Worm (Caenorhabditis elegans): ENCODE measurements around the gene htz-1.

DNA sequence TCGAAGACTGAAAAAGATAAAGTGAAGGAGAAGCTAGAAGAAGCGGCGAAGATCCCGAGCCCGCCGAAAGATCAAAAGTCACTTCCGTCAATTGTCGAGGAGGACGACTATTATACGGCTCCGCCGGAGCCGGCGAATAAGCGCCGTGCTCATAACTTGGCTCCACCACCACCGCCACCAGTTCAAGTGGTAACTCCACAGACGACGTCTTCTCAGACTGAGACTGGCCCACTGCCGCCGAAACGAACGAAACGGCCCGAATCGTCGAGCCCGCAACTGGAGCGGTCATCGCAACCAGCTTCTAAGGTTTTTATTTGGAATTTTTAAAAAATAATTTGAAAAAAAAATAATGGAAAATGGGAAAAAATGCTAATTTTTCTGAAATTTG is 34.1 kb upstream of the htz-1 start:
- no peak for TF ChIP-seq ces-1 (GFP tag; optimal IDR thresholded peaks at IDR 0.05)
- TF ChIP-seq unc-62 (GFP tag; optimal IDR thresholded peaks at IDR 0.05): no peak
- TF ChIP-seq ceh-43 (GFP tag; optimal IDR thresholded peaks at IDR 0.05): no peak
- no peak for TF ChIP-seq pha-4 (tag; optimal IDR thresholded peaks at IDR 0.05)
- no peak for TF ChIP-seq nhr-237 (tag; optimal IDR thresholded peaks at IDR 0.05)
- TF ChIP-seq snpc-4 (tag; optimal IDR thresholded peaks at IDR 0.05): no peak

Data from whole organism, mixed stage, embryonic.